Fruit fly (Drosophila melanogaster) whole organism, embryonic: ENCODE data around the gene Pgls.

Source experiments
- Blimp-1 ChIP-seq: fragments of 200-800 bp; sonication (Bioruptor generic); optimal IDR thresholded peaks from 3 replicates; lab custom pipeline; 2018; ENCODE audit warnings: missing biosample characterization, missing genetic modification characterization, mild to moderate bottlenecking, moderate library complexity, missing genetic modification reagents
- CG10147 ChIP-seq: fragments of 200-800 bp; sonication (Bioruptor generic); optimal IDR thresholded peaks from 2 replicates; lab custom pipeline; 2019; ENCODE audit warnings: missing biosample characterization, mild to moderate bottlenecking, missing genetic modification characterization, moderate library complexity
- CG10209 ChIP-seq: fragments of 200-800 bp; sonication (Bioruptor generic); optimal IDR thresholded peaks from 3 replicates; lab custom pipeline; 2017; ENCODE audit warnings: missing biosample characterization, mild to moderate bottlenecking, missing genetic modification characterization, missing genetic modification reagents
- CG10274 ChIP-seq: fragments of 200-800 bp; sonication (Bioruptor generic); optimal IDR thresholded peaks from 3 replicates; lab custom pipeline; 2017; ENCODE audit warnings: missing biosample characterization, mild to moderate bottlenecking, missing genetic modification characterization
- CG10366 ChIP-seq: fragments of 200-800 bp; sonication (Bioruptor generic); IDR thresholded peaks from 2 replicates; pipeline ENCODE4 v1.3.6; 2022; ENCODE audit warnings: missing biosample characterization, missing genetic modification characterization
- CG10565 ChIP-seq: fragments of 200-800 bp; sonication (Bioruptor generic); optimal IDR thresholded peaks from 3 replicates; lab custom pipeline; 2016; ENCODE audit warnings: missing biosample characterization, mild to moderate bottlenecking, missing genetic modification characterization
- CG11093 ChIP-seq: fragments of 200-800 bp; sonication (Bioruptor generic); IDR thresholded peaks from 3 replicates; pipeline ENCODE4 v1.3.6; 2022; ENCODE audit warnings: missing biosample characterization, missing genetic modification characterization
- CG12071 ChIP-seq: fragments of 200-800 bp; sonication (Bioruptor generic); optimal IDR thresholded peaks from 3 replicates; lab custom pipeline; 2018; ENCODE audit warnings: missing biosample characterization, mild to moderate bottlenecking, missing genetic modification characterization
- CG17186 ChIP-seq: fragments of 200-800 bp; sonication (Bioruptor generic); optimal IDR thresholded peaks from 3 replicates; lab custom pipeline; 2017; ENCODE audit warnings: missing biosample characterization, missing genetic modification reagents, missing genetic modification characterization
- CG17328 ChIP-seq: fragments of 200-800 bp; sonication (Bioruptor generic); IDR thresholded peaks from 2 replicates; pipeline ENCODE4 v1.3.6; 2022; ENCODE audit warnings: missing biosample characterization, missing genetic modification characterization
- CG17359 ChIP-seq: fragments of 200-800 bp; sonication (Bioruptor generic); optimal IDR thresholded peaks from 3 replicates; lab custom pipeline; 2018; ENCODE audit warnings: missing biosample characterization, mild to moderate bottlenecking, missing genetic modification characterization, moderate library complexity
- CG2120 ChIP-seq: fragments of 200-800 bp; sonication (Bioruptor generic); optimal IDR thresholded peaks from 3 replicates; lab custom pipeline; 2016; ENCODE audit warnings: missing biosample characterization, missing genetic modification characterization
- CG30431 ChIP-seq: fragments of 200-800 bp; sonication (Bioruptor generic); optimal IDR thresholded peaks from 2 replicates; lab custom pipeline; 2017; ENCODE audit warnings: missing biosample characterization, missing genetic modification characterization
- CG31388 ChIP-seq: fragments of 200-800 bp; sonication (Bioruptor generic); optimal IDR thresholded peaks from 2 replicates; lab custom pipeline; 2016; ENCODE audit warnings: missing biosample characterization, missing genetic modification characterization
- CG31441 ChIP-seq: fragments of 200-800 bp; sonication (Bioruptor generic); IDR thresholded peaks from 2 replicates; pipeline ENCODE4 v1.3.6; 2022; ENCODE audit warnings: missing biosample characterization, missing genetic modification characterization
- CG5245 ChIP-seq: fragments of 200-800 bp; sonication (Bioruptor generic); optimal IDR thresholded peaks from 3 replicates; lab custom pipeline; 2016; ENCODE audit warnings: missing biosample characterization, missing genetic modification characterization
- CG5953 ChIP-seq: fragments of 200-800 bp; sonication (Bioruptor generic); IDR thresholded peaks from 2 replicates; pipeline ENCODE4 v1.3.6; 2022; ENCODE audit warnings: missing biosample characterization, missing genetic modification characterization
- CG6175 ChIP-seq: fragments of 200-800 bp; sonication (Bioruptor generic); IDR thresholded peaks from 3 replicates; pipeline ENCODE4 v1.3.6; 2022; ENCODE audit warnings: missing biosample characterization, missing genetic modification characterization
- CG7357 ChIP-seq: fragments of 200-800 bp; sonication (Bioruptor generic); IDR thresholded peaks from 3 replicates; pipeline ENCODE4 v1.3.6; 2022; ENCODE audit warnings: missing biosample characterization, missing genetic modification characterization
- CG7963 ChIP-seq: fragments of 200-800 bp; sonication (Bioruptor generic); IDR thresholded peaks from 3 replicates; pipeline ENCODE4 v1.3.6; 2022; ENCODE audit warnings: missing biosample characterization, missing genetic modification characterization; ENCODE audit not compliant: partially characterized antibody
- CG7987 ChIP-seq: fragments of 200-800 bp; sonication (Bioruptor generic); optimal IDR thresholded peaks from 2 replicates; lab custom pipeline; 2018; ENCODE audit warnings: missing biosample characterization, mild to moderate bottlenecking, missing genetic modification characterization, moderate library complexity
- CG9727 ChIP-seq: fragments of 200-800 bp; sonication (Bioruptor generic); optimal IDR thresholded peaks from 3 replicates; lab custom pipeline; 2017; ENCODE audit warnings: missing biosample characterization, mild to moderate bottlenecking, missing genetic modification characterization
- CG9817 ChIP-seq: fragments of 200-800 bp; sonication (Bioruptor generic); optimal IDR thresholded peaks from 2 replicates; lab custom pipeline; 2018; ENCODE audit warnings: missing biosample characterization, mild to moderate bottlenecking, missing genetic modification characterization, moderate library complexity
- CG9932 ChIP-seq: fragments of 200-800 bp; sonication (Bioruptor generic); IDR thresholded peaks from 2 replicates; pipeline ENCODE4 v1.3.6; 2022; ENCODE audit warnings: missing biosample characterization, missing genetic modification characterization
- CrebB ChIP-seq: fragments of 200-800 bp; sonication (Bioruptor generic); optimal IDR thresholded peaks from 3 replicates; lab custom pipeline; 2018; ENCODE audit warnings: missing biosample characterization, mild to moderate bottlenecking, missing genetic modification characterization
- H2.0 ChIP-seq: fragments of 200-800 bp; sonication (Bioruptor generic); IDR thresholded peaks from 2 replicates; pipeline ENCODE4 v1.3.6; 2022; ENCODE audit warnings: missing biosample characterization, missing genetic modification characterization
- HmgZ ChIP-seq: fragments of 200-800 bp; sonication (Bioruptor generic); optimal IDR thresholded peaks from 2 replicates; lab custom pipeline; 2018; ENCODE audit warnings: missing biosample characterization, mild to moderate bottlenecking, missing genetic modification characterization
- Hr39 ChIP-seq: fragments of >200 bp; optimal IDR thresholded peaks from 2 replicates; lab custom pipeline; 2017
- amos ChIP-seq: fragments of 200-800 bp; sonication (Bioruptor generic); IDR thresholded peaks from 2 replicates; pipeline ENCODE4 v1.3.6; 2022; ENCODE audit warnings: missing biosample characterization, missing genetic modification characterization; ENCODE audit not compliant: partially characterized antibody
- aop ChIP-seq: fragments of 200-800 bp; sonication (Bioruptor generic); IDR thresholded peaks from 2 replicates; pipeline ENCODE4 v1.3.6; 2022; ENCODE audit warnings: missing biosample characterization, missing genetic modification characterization
- ara ChIP-seq: fragments of 200-800 bp; sonication (Bioruptor generic); IDR thresholded peaks from 2 replicates; pipeline ENCODE4 v1.3.6; 2022; ENCODE audit warnings: missing biosample characterization, missing genetic modification characterization
- ash1 ChIP-seq: fragments of 200-800 bp; sonication (Bioruptor generic); optimal IDR thresholded peaks from 2 replicates; lab custom pipeline; 2018; ENCODE audit warnings: missing biosample characterization, mild to moderate bottlenecking, missing genetic modification characterization
- ci ChIP-seq: fragments of 200-800 bp; sonication (Bioruptor generic); IDR thresholded peaks from 3 replicates; pipeline ENCODE4 v1.3.6; 2022; ENCODE audit warnings: missing biosample characterization, missing genetic modification characterization
- corto ChIP-seq: fragments of 200-800 bp; sonication (Bioruptor generic); optimal IDR thresholded peaks from 2 replicates; lab custom pipeline; 2016; ENCODE audit warnings: missing biosample characterization, mild to moderate bottlenecking, missing genetic modification characterization, moderate library complexity
- dimm ChIP-seq: fragments of 200-800 bp; sonication (Bioruptor generic); IDR thresholded peaks from 2 replicates; pipeline ENCODE4 v1.3.6; 2022; ENCODE audit warnings: missing biosample characterization, missing genetic modification characterization
- exex ChIP-seq: fragments of 200-800 bp; sonication (Bioruptor generic); optimal IDR thresholded peaks from 4 replicates; lab custom pipeline; 2018; ENCODE audit warnings: missing biosample characterization, mild to moderate bottlenecking, missing genetic modification characterization, moderate library complexity
- ftz-f1 ChIP-seq: fragments of 200-800 bp; sonication (Bioruptor generic); optimal IDR thresholded peaks from 2 replicates; lab custom pipeline; 2016; ENCODE audit warnings: missing biosample characterization, missing genetic modification characterization
- hkb ChIP-seq, 2 experiments: fragments of 200-800 bp in 1 of 2; fragments of >200 bp in 1 of 2; sonication (Bioruptor generic) in 1 of 2; IDR thresholded peaks in 1 of 2; optimal IDR thresholded peaks in 1 of 2; 2 replicates each; pipeline versions ENCODE4 v1.3.6 to Lab custom; 2017 to 2022; ENCODE audit warnings: missing biosample characterization in 1 of 2, missing genetic modification characterization in 1 of 2
- kay ChIP-seq: fragments of 200-800 bp; sonication (Bioruptor generic); optimal IDR thresholded peaks from 2 replicates; lab custom pipeline; 2016; ENCODE audit warnings: missing biosample characterization, missing genetic modification characterization
- klu ChIP-seq: fragments of 200-800 bp; sonication (Bioruptor generic); IDR thresholded peaks from 2 replicates; pipeline ENCODE4 v1.3.6; 2022; ENCODE audit warnings: missing biosample characterization, missing genetic modification characterization
- lbe ChIP-seq: fragments of 200-800 bp; sonication (Bioruptor generic); optimal IDR thresholded peaks from 2 replicates; lab custom pipeline; 2016; ENCODE audit warnings: missing biosample characterization, mild to moderate bottlenecking, missing genetic modification characterization
- lmd ChIP-seq: fragments of 200-800 bp; sonication (Bioruptor generic); IDR thresholded peaks from 2 replicates; pipeline ENCODE4 v1.3.6; 2022; ENCODE audit warnings: missing biosample characterization, missing genetic modification characterization
- onecut ChIP-seq: fragments of 200-800 bp; sonication (Bioruptor generic); IDR thresholded peaks from 2 replicates; pipeline ENCODE4 v1.3.6; 2022; ENCODE audit warnings: missing biosample characterization, missing genetic modification characterization
- pum ChIP-seq: fragments of 200-800 bp; sonication (Bioruptor generic); optimal IDR thresholded peaks from 2 replicates; lab custom pipeline; 2016; ENCODE audit warnings: missing biosample characterization, missing genetic modification characterization
- slp2 ChIP-seq: fragments of 200-800 bp; sonication (Bioruptor generic); optimal IDR thresholded peaks from 2 replicates; lab custom pipeline; 2016; ENCODE audit warnings: missing biosample characterization, missing genetic modification characterization
- ttk ChIP-seq: fragments of 200-800 bp; sonication (Bioruptor generic); IDR thresholded peaks from 2 replicates; pipeline ENCODE4 v2.1.2; 2022; ENCODE audit warnings: missing biosample characterization, missing genetic modification characterization
- tup ChIP-seq: fragments of 200-800 bp; sonication (Bioruptor generic); optimal IDR thresholded peaks from 2 replicates; lab custom pipeline; 2016; ENCODE audit warnings: missing biosample characterization, mild to moderate bottlenecking, missing genetic modification characterization, moderate library complexity
- zf30C ChIP-seq: fragments of 200-800 bp; sonication (Bioruptor generic); optimal IDR thresholded peaks from 3 replicates; lab custom pipeline; 2018; ENCODE audit warnings: missing biosample characterization, mild to moderate bottlenecking, missing genetic modification characterization
- zfh2 ChIP-seq: fragments of 200-800 bp; sonication (Bioruptor generic); optimal IDR thresholded peaks from 2 replicates; lab custom pipeline; 2016; ENCODE audit warnings: missing biosample characterization, missing genetic modification characterization

Pgls gene

DNA sequence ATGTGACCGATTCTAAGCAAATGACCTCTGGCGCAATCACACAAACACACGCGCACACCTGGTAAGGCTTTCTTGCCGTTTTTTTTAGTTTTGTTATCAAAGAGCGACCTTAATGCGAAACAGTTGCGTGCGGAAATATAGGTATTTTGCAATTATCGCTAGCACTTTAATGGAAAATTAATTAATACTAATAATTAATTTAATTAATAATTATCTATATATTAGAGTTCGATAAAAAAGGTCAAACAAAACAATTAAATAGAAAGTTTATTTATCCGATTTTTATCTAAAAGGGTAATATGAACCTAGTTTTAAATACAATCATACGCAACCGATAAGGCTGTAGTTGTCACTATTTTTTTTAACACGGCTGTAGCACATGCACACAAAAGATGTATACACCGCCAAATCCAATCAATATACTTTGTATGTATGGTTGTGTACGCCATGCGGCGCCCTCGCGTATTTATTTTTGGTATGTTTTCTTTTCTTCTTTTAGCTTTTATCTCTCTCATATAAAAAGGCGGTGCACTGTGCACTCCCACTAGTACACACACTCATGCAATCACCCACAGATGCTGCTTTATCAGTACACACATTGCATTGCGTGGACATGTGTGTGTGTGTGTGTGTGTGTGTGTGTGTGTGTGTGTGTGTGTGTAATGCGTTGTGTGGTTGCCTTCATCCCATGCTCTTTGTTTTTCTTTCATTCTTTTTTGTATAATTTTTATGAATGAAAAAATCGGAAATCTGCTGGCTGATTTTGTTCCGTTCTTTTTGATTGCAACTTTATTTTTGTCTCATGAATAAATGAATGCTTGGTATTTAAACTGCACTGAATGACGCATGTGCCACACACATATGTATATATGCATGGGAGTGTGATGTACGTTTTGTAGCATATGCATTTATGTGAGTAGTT, 44.5 kb upstream of the Pgls start (continued):
- TF ChIP-seq CG10147 (peak; percentile 52), kay (GFP tag; lab: Kevin White, UChicago) (no peak), CG5245 (GFP tag; lab: Kevin White, UChicago) (peak; percentile 33), CG31441 (GFP tag; lab: Robert Waterston, UW) (peak; percentile 88), CG5953 (GFP tag; lab: Robert Waterston, UW) (no peak), CG17359 (peak; percentile 70), amos (GFP tag; lab: Robert Waterston, UW) (no peak), CG10366 (GFP tag; lab: Robert Waterston, UW) (peak; percentile 40), lbe (GFP tag; lab: Kevin White, UChicago) (no peak), CG10565 (no peak), HmgZ (no peak), ara (no peak), ftz-f1 (GFP tag; lab: Kevin White, UChicago) (no peak), zf30C (GFP tag; lab: Kevin White, UChicago) (no peak), CG17328 (GFP tag; lab: Robert Waterston, UW) (peak; percentile 23; the same call in 1 of the 2 replicates), CG12071 (GFP tag; lab: Kevin White, UChicago) (no peak), Blimp-1 (GFP tag; lab: Kevin White, UChicago) (peak; percentile 67), CG9817 (peak; percentile 42), CG30431 (no peak), CG6175 (GFP tag; lab: Robert Waterston, UW) (no peak), ttk (GFP tag; lab: Robert Waterston, UW) (peak; percentile 32; the same call in 1 of the 2 replicates), aop (no peak), CG10209 (peak; percentile 68), exex (tag; lab: Kevin White, UChicago) (peak; percentile 53), CG2120 (peak; percentile 15), H2.0 (GFP tag; lab: Robert Waterston, UW) (no peak), ci (GFP tag; lab: Robert Waterston, UW) (0 out of 3 replicates have a peak, but pooled peaks have one; percentile 4), Hr39 (no peak), CrebB (no peak), CG31388 (no peak), CG9932 (GFP tag; lab: Robert Waterston, UW) (no peak), klu (GFP tag; lab: Robert Waterston, UW) (no peak; the same call in 1 of the 2 replicates), CG11093 (GFP tag; lab: Robert Waterston, UW) (peak; percentile 36; the same call in 1 of the 3 replicates), pum (GFP tag; lab: Kevin White, UChicago) (no peak), CG7987 (GFP tag; lab: Kevin White, UChicago) (peak; percentile 12), dimm (GFP tag; lab: Robert Waterston, UW) (no peak), CG9727 (GFP tag; lab: Kevin White, UChicago) (peak; percentile 61), CG10274 (GFP tag; lab: Kevin White, UChicago) (no peak), tup (GFP tag; lab: Kevin White, UChicago) (no peak), CG17186 (GFP tag; lab: Kevin White, UChicago) (no peak), CG7963 (GFP tag; lab: Robert Waterston, UW) (no peak), hkb (optimal IDR thresholded peaks at IDR 0.05; lab: Kevin White, UChicago) (no peak), hkb (GFP tag; IDR thresholded peaks at IDR 0.05; lab: Robert Waterston, UW) (peak; percentile 65), ash1 (GFP tag; lab: Kevin White, UChicago) (no peak), slp2 (GFP tag; lab: Kevin White, UChicago) (no peak), corto (no peak), onecut (GFP tag; lab: Robert Waterston, UW) (peak; percentile 52), CG7357 (GFP tag; lab: Robert Waterston, UW) (no peak), lmd (GFP tag; lab: Robert Waterston, UW) (peak; percentile 59; the same call in 1 of the 2 replicates), zfh2 (no peak)
